Worm (Caenorhabditis elegans) whole organism, L3 larva: ENCODE data around the gene F58A6.5.

Source experiments
- ceh-16 ChIP-seq: sonication (generic microtip); optimal IDR thresholded peaks from 2 replicates; lab custom pipeline; 2017; ENCODE audit warnings: missing biosample characterization, missing genetic modification characterization
- elt-2 ChIP-seq: sonication (generic microtip); optimal IDR thresholded peaks from 2 replicates; lab custom pipeline; 2016; ENCODE audit warnings: missing genetic modification reagents, mild to moderate bottlenecking, missing genetic modification characterization, missing compliant biosample characterization
- lin-15B ChIP-seq: fragments of 150-350 bp; optimal IDR thresholded peaks from 2 replicates; lab custom pipeline; 2014; ENCODE audit warnings: missing biosample characterization, missing genetic modification characterization
- mdl-1 ChIP-seq: fragments of 150-350 bp; optimal IDR thresholded peaks from 2 replicates; lab custom pipeline; 2014; ENCODE audit warnings: missing biosample characterization, missing genetic modification characterization
- nhr-77 ChIP-seq: fragments of 150-350 bp; optimal IDR thresholded peaks from 2 replicates; lab custom pipeline; 2014; ENCODE audit warnings: missing biosample characterization, missing genetic modification characterization
- pha-4 ChIP-seq: fragments of 150-350 bp; optimal IDR thresholded peaks from 2 replicates; lab custom pipeline; 2014; ENCODE audit warnings: missing biosample characterization, missing genetic modification reagents, missing genetic modification characterization
- snpc-4 ChIP-seq: fragments of 150-350 bp; optimal IDR thresholded peaks from 2 replicates; lab custom pipeline; 2014; ENCODE audit warnings: missing biosample characterization, missing genetic modification characterization
- unc-62 ChIP-seq: fragments of 150-350 bp; sonication (generic microtip); optimal IDR thresholded peaks from 4 replicates; lab custom pipeline; 2014; ENCODE audit warnings: missing biosample characterization, missing genetic modification reagents, missing genetic modification characterization

DNA sequence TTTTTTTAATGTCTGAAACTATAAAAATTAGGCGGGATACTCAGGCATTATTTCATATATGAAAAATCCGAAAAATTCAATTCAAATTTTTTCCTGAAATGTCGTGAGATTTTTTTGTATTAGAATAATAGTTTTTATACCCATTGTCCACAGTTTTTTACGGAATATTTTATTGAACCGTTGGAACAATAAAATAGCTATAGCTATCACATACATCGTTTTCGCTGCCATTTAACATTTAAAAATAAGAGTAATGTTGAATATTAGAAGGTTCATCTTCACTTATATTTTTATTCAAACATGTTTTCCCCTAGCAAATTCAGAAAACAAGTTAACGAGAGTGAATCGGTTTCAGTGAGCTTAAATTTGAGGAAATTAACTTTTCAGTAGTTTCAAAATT lies 23.4 kb upstream of the F58A6.5 start, which contains the start of gene C27D6.15:
- TF ChIP-seq pha-4 (no peak), elt-2 (no peak), ceh-16 (no peak), mdl-1 (no peak), unc-62 (no peak), nhr-77 (tag; lab: Kevin White, UChicago) (no peak), snpc-4 (tag; lab: Kevin White, UChicago) (no peak), lin-15B (tag; lab: Kevin White, UChicago) (no peak)
